Worm (Caenorhabditis elegans) whole organism, L4/young adult: ENCODE data around the gene B0222.15.

Experiments
- W03F9.2 ChIP-seq: fragments of 150-350 bp; optimal IDR thresholded peaks from 2 replicates; lab custom pipeline; 2014; ENCODE audit warnings: missing biosample characterization, missing genetic modification characterization
- dao-5 ChIP-seq: sonication (generic microtip); optimal IDR thresholded peaks from 2 replicates; lab custom pipeline; 2016; ENCODE audit warnings: missing genotype, missing genetic modification characterization, moderate library complexity, missing compliant biosample characterization
- him-1 ChIP-seq: sonication (generic microtip); optimal IDR thresholded peaks from 2 replicates; lab custom pipeline; 2016; ENCODE audit warnings: missing genotype, missing genetic modification reagents, missing genetic modification characterization, missing compliant biosample characterization

- TF ChIP-seq him-1 (no peak), dao-5 (tag; lab: Kevin White, UChicago) (no peak), W03F9.2 (tag; lab: Kevin White, UChicago) (no peak)
Observed at ce11 chrV:9123186-9123585, 33.4 kb downstream of the B0222.15 start, which contains the start of gene F21C10.11.
